Worm (Caenorhabditis elegans) whole organism, L2 larva: Measurements from ENCODE around the gene zipt-7.1.
A peak's percentile ranks its signal among the peaks of the same experiment; 100 is the strongest.

Experiments used
- C34F6.9 ChIP-seq: fragments of 150-350 bp; optimal IDR thresholded peaks from 2 replicates; lab custom pipeline; 2014; ENCODE audit warnings: missing biosample characterization, missing genetic modification characterization
- F13H6.1 ChIP-seq: sonication (generic microtip); optimal IDR thresholded peaks from 2 replicates; lab custom pipeline; 2016; ENCODE audit warnings: missing genetic modification characterization, missing compliant biosample characterization
- R02D3.7 ChIP-seq: fragments of 150-350 bp; optimal IDR thresholded peaks from 2 replicates; lab custom pipeline; 2014; ENCODE audit warnings: missing biosample characterization, missing genetic modification characterization
- Y55F3AM.14 ChIP-seq: fragments of 200-800 bp; sonication (Bioruptor generic); optimal IDR thresholded peaks from 2 replicates; lab custom pipeline; 2018; ENCODE audit warnings: mild to moderate bottlenecking, missing genetic modification characterization, missing compliant biosample characterization
- ZK546.5 ChIP-seq: sonication (generic microtip); optimal IDR thresholded peaks from 2 replicates; lab custom pipeline; 2017; ENCODE audit warnings: missing biosample characterization, missing genetic modification characterization
- ama-1 ChIP-seq: fragments of 150-350 bp; optimal IDR thresholded peaks from 2 replicates; lab custom pipeline; 2018; ENCODE audit warnings: inconsistent platforms
- blmp-1 ChIP-seq: sonication (generic microtip); optimal IDR thresholded peaks from 2 replicates; lab custom pipeline; 2017; ENCODE audit warnings: missing genetic modification characterization, mild to moderate bottlenecking, missing compliant biosample characterization, antibody characterized with exemption, moderate library complexity; ENCODE audit not compliant: insufficient read depth
- ceh-82 ChIP-seq: fragments of 150-350 bp; optimal IDR thresholded peaks from 2 replicates; lab custom pipeline; 2014; ENCODE audit warnings: missing biosample characterization, missing genetic modification characterization
- crh-2 ChIP-seq: sonication (generic microtip); optimal IDR thresholded peaks from 2 replicates; lab custom pipeline; 2017; ENCODE audit warnings: missing biosample characterization, missing genetic modification characterization
- dmd-4 ChIP-seq: sonication (generic microtip); optimal IDR thresholded peaks from 2 replicates; lab custom pipeline; 2017; ENCODE audit warnings: missing biosample characterization, missing genetic modification characterization
- egl-27 ChIP-seq: sonication (generic microtip); optimal IDR thresholded peaks from 3 replicates; lab custom pipeline; 2017; ENCODE audit warnings: missing biosample characterization, missing genetic modification reagents, missing genetic modification characterization
- elt-3 ChIP-seq: sonication (generic microtip); optimal IDR thresholded peaks from 2 replicates; lab custom pipeline; 2017; ENCODE audit warnings: missing biosample characterization, missing genetic modification characterization
- gmeb-1 ChIP-seq: fragments of 150-350 bp; optimal IDR thresholded peaks from 2 replicates; lab custom pipeline; 2014; ENCODE audit warnings: missing biosample characterization, missing genetic modification characterization
- lin-11 ChIP-seq: fragments of 150-350 bp; sonication (generic microtip); optimal IDR thresholded peaks from 2 replicates; lab custom pipeline; 2014; ENCODE audit warnings: missing biosample characterization, missing genetic modification characterization, inconsistent platforms, mixed read lengths
- lin-13 ChIP-seq: fragments of 150-350 bp; optimal IDR thresholded peaks from 2 replicates; lab custom pipeline; 2014; ENCODE audit warnings: missing biosample characterization, missing genetic modification reagents, missing genetic modification characterization
- lin-39 ChIP-seq: fragments of 150-350 bp; optimal IDR thresholded peaks from 2 replicates; lab custom pipeline; 2014; ENCODE audit warnings: missing biosample characterization, missing genetic modification reagents, missing genetic modification characterization
- mab-5 ChIP-seq: fragments of 150-350 bp; optimal IDR thresholded peaks from 2 replicates; lab custom pipeline; 2014; ENCODE audit warnings: missing biosample characterization, missing genetic modification characterization
- mbf-1 ChIP-seq: sonication (generic microtip); optimal IDR thresholded peaks from 2 replicates; lab custom pipeline; 2017; ENCODE audit warnings: missing biosample characterization, missing genetic modification characterization
- nhr-10 ChIP-seq: sonication (generic microtip); optimal IDR thresholded peaks from 2 replicates; lab custom pipeline; 2017; ENCODE audit warnings: missing biosample characterization, missing genetic modification characterization
- nhr-11 ChIP-seq: fragments of 150-350 bp; optimal IDR thresholded peaks from 2 replicates; lab custom pipeline; 2014; ENCODE audit warnings: missing biosample characterization, missing genetic modification characterization
- nhr-12 ChIP-seq: fragments of 150-350 bp; optimal IDR thresholded peaks from 2 replicates; lab custom pipeline; 2014; ENCODE audit warnings: missing biosample characterization, missing genetic modification characterization
- nhr-129 ChIP-seq: fragments of 150-350 bp; optimal IDR thresholded peaks from 2 replicates; lab custom pipeline; 2014; ENCODE audit warnings: missing biosample characterization, missing genetic modification characterization
- nhr-21 ChIP-seq: fragments of 150-350 bp; optimal IDR thresholded peaks from 2 replicates; lab custom pipeline; 2014; ENCODE audit warnings: missing biosample characterization, missing genetic modification characterization
- nhr-23 ChIP-seq: fragments of 150-350 bp; optimal IDR thresholded peaks from 2 replicates; lab custom pipeline; 2014; ENCODE audit warnings: missing biosample characterization, missing genetic modification reagents, missing genetic modification characterization
- nhr-237 ChIP-seq: fragments of 150-350 bp; optimal IDR thresholded peaks from 2 replicates; lab custom pipeline; 2014; ENCODE audit warnings: missing biosample characterization, missing genetic modification characterization
- nhr-25 ChIP-seq: fragments of 150-350 bp; sonication (generic microtip); optimal IDR thresholded peaks from 3 replicates; lab custom pipeline; 2014; ENCODE audit warnings: missing biosample characterization, missing genetic modification characterization
- nhr-6 ChIP-seq: fragments of 150-350 bp; optimal IDR thresholded peaks from 2 replicates; lab custom pipeline; 2014; ENCODE audit warnings: missing biosample characterization, missing genetic modification characterization
- peb-1 ChIP-seq: fragments of 150-350 bp; optimal IDR thresholded peaks from 2 replicates; lab custom pipeline; 2014; ENCODE audit warnings: missing biosample characterization, missing genetic modification characterization
- sem-4 ChIP-seq: fragments of 150-350 bp; optimal IDR thresholded peaks from 2 replicates; lab custom pipeline; 2014; ENCODE audit warnings: missing biosample characterization, missing genetic modification reagents, missing genetic modification characterization
- skn-1 ChIP-seq: sonication (generic microtip); optimal IDR thresholded peaks from 2 replicates; lab custom pipeline; 2017; ENCODE audit warnings: missing biosample characterization, missing genetic modification characterization
- sma-3 ChIP-seq: sonication (generic microtip); optimal IDR thresholded peaks from 2 replicates; lab custom pipeline; 2016; ENCODE audit warnings: missing genetic modification reagents, missing genetic modification characterization, missing compliant biosample characterization
- sma-9 ChIP-seq, 2 experiments: fragments of 150-350 bp in 1 of 2; sonication (generic microtip) in 1 of 2; optimal IDR thresholded peaks; 2 replicates each; lab custom pipeline; 2014 to 2016; ENCODE audit warnings: missing genetic modification characterization in 2 of 2, mild to moderate bottlenecking in 1 of 2, missing biosample characterization in 1 of 2, missing compliant biosample characterization in 1 of 2, missing genetic modification reagents in 1 of 2, moderate library complexity in 1 of 2
- snpc-4 ChIP-seq: fragments of 150-350 bp; optimal IDR thresholded peaks from 2 replicates; lab custom pipeline; 2014; ENCODE audit warnings: missing biosample characterization, missing genetic modification characterization
- unc-39 ChIP-seq: fragments of 150-350 bp; optimal IDR thresholded peaks from 2 replicates; lab custom pipeline; 2014; ENCODE audit warnings: missing biosample characterization, missing genetic modification characterization
- unc-55 ChIP-seq: fragments of 150-350 bp; sonication (generic microtip); optimal IDR thresholded peaks from 3 replicates; lab custom pipeline; 2014; ENCODE audit warnings: missing biosample characterization, missing genetic modification reagents, missing genetic modification characterization
- unc-62 ChIP-seq: fragments of 150-350 bp; optimal IDR thresholded peaks from 2 replicates; lab custom pipeline; 2014; ENCODE audit warnings: missing biosample characterization, missing genetic modification reagents, missing genetic modification characterization
- zag-1 ChIP-seq: fragments of 150-350 bp; optimal IDR thresholded peaks from 2 replicates; lab custom pipeline; 2014; ENCODE audit warnings: missing biosample characterization, missing genetic modification characterization
- ztf-1 ChIP-seq: fragments of 200-800 bp; sonication (Bioruptor generic); conservative IDR thresholded peaks from 2 replicates; pipeline ENCODE4 v1.3.6; 2022; ENCODE audit warnings: missing genetic modification characterization, missing compliant biosample characterization
- ztf-11 ChIP-seq: sonication (generic microtip); optimal IDR thresholded peaks from 2 replicates; lab custom pipeline; 2017; ENCODE audit warnings: missing biosample characterization, missing genetic modification characterization
- ztf-4 ChIP-seq: fragments of 150-350 bp; optimal IDR thresholded peaks from 2 replicates; lab custom pipeline; 2014; ENCODE audit warnings: missing biosample characterization, missing genetic modification characterization

Gene zipt-7.1

DNA sequence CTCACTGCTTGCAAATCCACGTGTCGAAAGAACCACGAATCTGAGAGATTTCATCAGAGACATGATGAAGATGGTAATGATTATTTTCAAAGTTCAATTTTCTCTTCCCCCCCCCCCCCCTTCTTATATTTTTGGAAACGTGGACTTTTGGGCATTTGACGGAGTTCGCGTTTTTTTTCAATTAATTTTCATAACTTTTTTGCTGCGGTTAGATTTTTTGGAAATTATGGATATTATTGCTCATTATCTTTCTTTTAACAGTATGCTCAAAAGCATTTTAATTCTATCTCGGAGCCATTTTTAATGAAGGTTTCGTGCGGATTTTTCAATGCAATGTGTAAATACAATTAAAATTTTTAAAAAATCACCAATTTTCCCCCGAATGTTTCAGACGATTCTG, 28.6 kb downstream of the zipt-7.1 start, which contains the start of gene phyh-1:
Gene phyh-1 (minus strand): TSS at position 101 of the 400 bp plus-strand sequence.
- TF ChIP-seq Y55F3AM.14 (no peak), ztf-11 (tag; lab: Kevin White, UChicago) (no peak), peb-1 (no peak), ceh-82 (tag; lab: Kevin White, UChicago) (no peak), skn-1 (tag; lab: Kevin White, UChicago) (no peak), mab-5 (tag; lab: Kevin White, UChicago) (no peak), lin-39 (no peak), nhr-6 (tag; lab: Kevin White, UChicago) (no peak), unc-39 (tag; lab: Kevin White, UChicago) (no peak), lin-11 (tag; lab: Kevin White, UChicago) (no peak), dmd-4 (no peak), nhr-129 (tag; lab: Kevin White, UChicago) (no peak), gmeb-1 (no peak), sem-4 (tag; lab: Kevin White, UChicago) (no peak), nhr-10 (tag; lab: Kevin White, UChicago) (no peak), nhr-12 (tag; lab: Kevin White, UChicago) (no peak), ZK546.5 (tag; lab: Kevin White, UChicago) (no peak), nhr-21 (tag; lab: Kevin White, UChicago) (no peak), snpc-4 (no peak)

DNA sequence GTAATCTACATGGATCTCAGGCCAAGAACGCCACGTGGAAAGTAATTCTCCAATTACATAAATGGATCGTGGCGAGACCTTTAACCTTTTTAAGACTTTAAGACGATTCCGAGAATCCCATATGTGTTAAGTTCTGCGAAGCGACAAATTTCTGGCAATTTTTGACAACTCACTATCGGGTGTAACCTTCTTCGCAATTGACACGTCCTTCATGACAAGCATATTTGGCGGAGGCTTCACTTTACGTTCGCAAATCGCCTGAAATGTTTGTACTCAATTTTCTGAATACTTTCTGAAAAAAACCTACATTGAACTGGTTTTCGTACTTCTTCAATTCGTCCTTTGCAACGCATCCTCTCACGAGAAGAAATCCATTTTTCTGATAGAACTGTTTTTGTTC, 29.1 kb downstream of the zipt-7.1 start:
- TF ChIP-seq dmd-4 (no peak), ztf-4 (tag; lab: Kevin White, UChicago) (no peak), unc-55 (GFP tag; lab: Kevin White, UChicago) (no peak), nhr-12 (tag; lab: Kevin White, UChicago) (no peak)

DNA sequence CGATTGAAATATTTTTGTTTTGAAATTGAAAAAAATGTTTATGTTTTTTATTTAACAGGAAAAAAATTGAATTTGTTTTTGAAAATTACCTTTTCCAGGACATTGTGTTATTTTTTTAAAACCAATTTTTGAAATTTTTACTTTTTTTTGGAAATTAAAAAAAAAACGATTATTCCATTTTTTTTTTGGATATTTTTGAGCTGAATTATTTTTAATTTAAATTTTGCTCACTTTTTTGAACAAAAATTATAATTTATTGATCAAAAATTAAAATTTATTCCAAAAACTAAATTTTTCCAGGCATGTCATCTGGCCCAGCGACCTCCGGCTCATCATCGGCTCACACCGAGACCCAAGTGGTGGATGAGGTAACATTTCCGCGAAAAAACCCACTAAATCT, 32.9 kb downstream of the zipt-7.1 start, which contains the start of gene gtf-2E1:
Gene gtf-2E1 (plus strand): TSS at position 301 of the 400 bp plus-strand sequence.
- TF ChIP-seq lin-11 (tag; lab: Kevin White, UChicago) (no peak), snpc-4 (no peak), peb-1 (no peak)

DNA sequence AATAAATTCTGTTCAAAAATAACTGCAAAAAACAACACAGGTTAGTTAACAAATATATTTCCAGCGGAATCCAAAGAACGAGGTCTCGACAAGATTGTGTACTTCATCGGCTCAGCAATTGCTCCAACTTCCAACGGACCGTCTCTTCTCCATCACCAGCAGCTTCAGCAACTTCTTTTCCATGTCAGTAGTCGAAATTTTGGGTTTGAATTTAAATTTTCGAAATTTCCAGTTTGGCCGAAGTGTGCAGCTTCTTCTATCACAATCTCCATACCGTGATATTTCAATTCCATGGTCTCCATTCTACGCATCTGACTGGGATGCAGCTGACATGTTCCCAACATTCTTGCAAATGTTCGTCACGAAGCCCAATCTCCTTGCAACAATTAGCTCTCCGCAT, 34.5 kb downstream of the zipt-7.1 start:
- no peak for TF ChIP-seq mab-5 (tag; lab: Kevin White, UChicago)
- no peak for TF ChIP-seq zag-1 (tag; lab: Kevin White, UChicago)
- no peak for TF ChIP-seq snpc-4
- TF ChIP-seq egl-27 (tag; lab: Kevin White, UChicago): no peak
- TF ChIP-seq nhr-23 (tag; lab: Kevin White, UChicago): no peak
- TF ChIP-seq nhr-10 (tag; lab: Kevin White, UChicago): no peak
- TF ChIP-seq dmd-4: no peak
- TF ChIP-seq nhr-129 (tag; lab: Kevin White, UChicago): no peak
- TF ChIP-seq nhr-11 (tag; lab: Kevin White, UChicago): no peak
- TF ChIP-seq ZK546.5 (tag; lab: Kevin White, UChicago): no peak
- no peak for TF ChIP-seq ztf-11 (tag; lab: Kevin White, UChicago)
- TF ChIP-seq nhr-12 (tag; lab: Kevin White, UChicago): no peak
- no peak for TF ChIP-seq C34F6.9
- no peak for TF ChIP-seq ztf-4 (tag; lab: Kevin White, UChicago)
- no peak for TF ChIP-seq skn-1 (tag; lab: Kevin White, UChicago)
- TF ChIP-seq unc-39 (tag; lab: Kevin White, UChicago): no peak
- TF ChIP-seq ztf-1 (GFP tag; lab: Robert Waterston, UW): no peak
- TF ChIP-seq ceh-82 (tag; lab: Kevin White, UChicago): no peak
- no peak for TF ChIP-seq blmp-1 (tag; lab: Kevin White, UChicago)
- TF ChIP-seq, all 48 proteins: peak for 0

DNA sequence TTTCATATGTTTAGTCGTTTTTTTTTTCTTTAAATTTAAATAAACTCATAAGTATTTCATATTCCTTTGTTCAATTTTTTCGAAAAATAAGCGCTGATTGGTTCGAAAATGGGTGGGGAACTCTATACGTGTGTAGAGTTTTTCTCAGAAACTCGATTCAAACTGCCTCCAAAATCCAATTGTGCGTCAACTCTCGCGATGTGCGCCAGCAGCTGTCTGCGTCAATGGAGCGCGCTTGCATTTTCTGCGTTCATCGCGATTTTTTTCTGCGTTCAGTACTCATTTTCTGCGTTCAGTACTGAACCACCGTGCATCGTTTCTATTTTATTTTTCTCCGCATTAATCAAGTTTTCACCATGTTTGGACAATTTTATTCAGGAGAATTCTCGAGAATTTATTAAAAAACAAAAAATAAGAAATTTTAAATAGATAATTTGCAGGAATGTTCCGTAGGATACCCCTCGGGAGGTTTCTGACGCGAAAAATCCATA, 38.2 kb downstream of the zipt-7.1 start, which contains the start of gene eelo-2:
Gene eelo-2 (plus strand): TSS at position 441 of the 491 bp plus-strand sequence.
- TF ChIP-seq nhr-11 (tag; lab: Kevin White, UChicago) (no peak), nhr-21 (tag; lab: Kevin White, UChicago) (peak; percentile 98), R02D3.7 (peak; percentile 79), unc-62 (GFP tag; lab: Kevin White, UChicago) (peak; percentile 68), F13H6.1 (peak; percentile 98), nhr-10 (tag; lab: Kevin White, UChicago) (peak; percentile 93), skn-1 (tag; lab: Kevin White, UChicago) (peak; percentile 44), snpc-4 (peak; percentile 91), peb-1 (no peak), sem-4 (tag; lab: Kevin White, UChicago) (peak; percentile 97), sma-3 (GFP tag; lab: Kevin White, UChicago) (peak; percentile 99), mbf-1 (tag; lab: Kevin White, UChicago) (peak; percentile 50), lin-11 (tag; lab: Kevin White, UChicago) (peak; percentile 97), Y55F3AM.14 (peak; percentile 83), lin-39 (peak; percentile 62), zag-1 (tag; lab: Kevin White, UChicago) (peak; percentile 95), lin-13 (peak; percentile 98), gmeb-1 (peak; percentile 100), nhr-6 (tag; lab: Kevin White, UChicago) (peak; percentile 97), ztf-4 (tag; lab: Kevin White, UChicago) (peak; percentile 96), ztf-11 (tag; lab: Kevin White, UChicago) (peak; percentile 62), elt-3 (no peak), ama-1 (lab: Kevin White, UChicago) (peak; percentile 56), crh-2 (tag; lab: Kevin White, UChicago) (peak; percentile 99), nhr-23 (tag; lab: Kevin White, UChicago) (no peak), ztf-1 (GFP tag; lab: Robert Waterston, UW) (0 out of 2 replicates have a peak, but pooled peaks have one; percentile 9), nhr-25 (tag; lab: Kevin White, UChicago) (peak; percentile 98), nhr-237 (tag; lab: Kevin White, UChicago) (peak; percentile 91), sma-9 (GFP tag; optimal IDR thresholded peaks at IDR 0.05; lab: Kevin White, UChicago) (peak; percentile 98), sma-9 (tag; optimal IDR thresholded peaks at IDR 0.05; lab: Kevin White, UChicago) (no peak)
